Fruit fly (Drosophila melanogaster) Kc167 (cell line): ENCODE results near the gene Manf.

Experiments
- Myc ChIP-seq: fragments of >200 bp; optimal IDR thresholded peaks from 2 replicates; lab custom pipeline; 2017; ENCODE audit warnings: missing external identifiers
- Sin3A ChIP-seq: fragments of >200 bp; optimal IDR thresholded peaks from 2 replicates; lab custom pipeline; 2018; ENCODE audit warnings: missing external identifiers
- h ChIP-seq: fragments of >200 bp; optimal IDR thresholded peaks from 3 replicates; lab custom pipeline; 2018; ENCODE audit warnings: missing external identifiers
- insv ChIP-seq: fragments of >200 bp; optimal IDR thresholded peaks from 3 replicates; lab custom pipeline; 2018; ENCODE audit warnings: missing external identifiers
- psq ChIP-seq: fragments of >200 bp; optimal IDR thresholded peaks from 2 replicates; lab custom pipeline; 2017; ENCODE audit warnings: missing external identifiers
- ttk ChIP-seq: sonication (Bioruptor generic); optimal IDR thresholded peaks from 2 replicates; lab custom pipeline; 2017; ENCODE audit warnings: missing external identifiers

- TF ChIP-seq Sin3A (no peak), insv (no peak), ttk (no peak), psq (lab: Kevin White, UChicago) (no peak), h (no peak), Myc (lab: Kevin White, UChicago) (no peak)
Measured at dm6 chr3R:16329797-16330196, 19.4 kb upstream of the Manf start.
